Fruit fly (Drosophila melanogaster) whole organism, wandering third instar larva: Measurements from ENCODE around the gene asun.

Source experiments
- Abd-B ChIP-seq: fragments of >200 bp; optimal IDR thresholded peaks from 2 replicates; lab custom pipeline; 2017; ENCODE audit warnings: missing biosample characterization, missing genetic modification characterization
- CG32264 ChIP-seq: fragments of 200-800 bp; sonication (Bioruptor generic); optimal IDR thresholded peaks from 2 replicates; lab custom pipeline; 2016; ENCODE audit warnings: missing biosample characterization, missing genetic modification characterization
- CG9705 ChIP-seq: fragments of 200-800 bp; sonication (Bioruptor generic); optimal IDR thresholded peaks from 2 replicates; lab custom pipeline; 2018; ENCODE audit warnings: missing biosample characterization, mild to moderate bottlenecking, missing genetic modification characterization
- CrebA ChIP-seq: fragments of 200-800 bp; sonication (Bioruptor generic); optimal IDR thresholded peaks from 2 replicates; lab custom pipeline; 2016; ENCODE audit warnings: missing biosample characterization, mild to moderate bottlenecking, missing genetic modification characterization, borderline replicate concordance
- Dfd ChIP-seq: fragments of >200 bp; optimal IDR thresholded peaks from 2 replicates; lab custom pipeline; 2017; ENCODE audit warnings: missing biosample characterization, missing genetic modification characterization
- Dif ChIP-seq: fragments of 200-275, 200-300 bp; sonication (Bioruptor generic); optimal IDR thresholded peaks from 2 replicates; lab custom pipeline; 2018; ENCODE audit warnings: missing biosample characterization, missing genetic modification characterization; ENCODE audit not compliant: partially characterized antibody
- GATAd ChIP-seq: sonication (Bioruptor generic); optimal IDR thresholded peaks from 2 replicates; lab custom pipeline; 2016; ENCODE audit warnings: missing biosample characterization, missing genetic modification characterization
- HLH106 ChIP-seq: fragments of 200-800 bp; optimal IDR thresholded peaks from 3 replicates; lab custom pipeline; 2019; ENCODE audit warnings: missing biosample characterization, mild to moderate bottlenecking, missing genetic modification characterization, moderate library complexity
- Hnf4 ChIP-seq: fragments of 200-800 bp; sonication (Bioruptor generic); optimal IDR thresholded peaks from 2 replicates; lab custom pipeline; 2016; ENCODE audit warnings: missing biosample characterization, mild to moderate bottlenecking, missing genetic modification characterization
- Hr78 ChIP-seq: fragments of >200 bp; optimal IDR thresholded peaks from 2 replicates; lab custom pipeline; 2017; ENCODE audit warnings: missing biosample characterization, missing genetic modification characterization
- Hr83 ChIP-seq: fragments of 200-300 bp; sonication (Bioruptor generic); optimal IDR thresholded peaks from 2 replicates; lab custom pipeline; 2016; ENCODE audit warnings: missing biosample characterization, mild to moderate bottlenecking, missing genetic modification characterization, moderate library complexity; ENCODE audit not compliant: poor library complexity, severe bottlenecking
- Jra ChIP-seq: sonication (Bioruptor generic); optimal IDR thresholded peaks from 2 replicates; lab custom pipeline; 2016; ENCODE audit warnings: missing biosample characterization, missing genetic modification characterization
- Mio ChIP-seq: sonication (Bioruptor generic); optimal IDR thresholded peaks from 2 replicates; lab custom pipeline; 2016; ENCODE audit warnings: missing biosample characterization, missing genetic modification characterization
- Myc ChIP-seq: fragments of >200 bp; optimal IDR thresholded peaks from 2 replicates; lab custom pipeline; 2017
- N ChIP-seq: fragments of >200 bp; optimal IDR thresholded peaks from 2 replicates; lab custom pipeline; 2018; ENCODE audit warnings: missing biosample characterization, missing external identifiers, missing genetic modification characterization
- OdsH ChIP-seq: fragments of 200-800 bp; sonication (Bioruptor generic); optimal IDR thresholded peaks from 2 replicates; lab custom pipeline; 2016; ENCODE audit warnings: missing biosample characterization, mild to moderate bottlenecking, missing genetic modification characterization
- Rel ChIP-seq, 2 experiments: fragments of 200-800 bp; sonication (Bioruptor generic) in 1 of 2; optimal IDR thresholded peaks; 2 replicates in 1 of 2; 3 replicates in 1 of 2; lab custom pipeline; 2016 to 2019; ENCODE audit warnings: mild to moderate bottlenecking in 2 of 2, missing biosample characterization in 2 of 2, missing genetic modification characterization in 2 of 2, moderate library complexity in 1 of 2
- Sp1 ChIP-seq: fragments of 200-800 bp; sonication (Bioruptor generic); optimal IDR thresholded peaks from 3 replicates; lab custom pipeline; 2019; ENCODE audit warnings: missing biosample characterization, mild to moderate bottlenecking, missing genetic modification characterization, moderate library complexity
- br ChIP-seq: fragments of 200-800 bp; sonication (Bioruptor generic); optimal IDR thresholded peaks from 2 replicates; lab custom pipeline; 2016; ENCODE audit warnings: missing biosample characterization, missing genetic modification characterization
- brk ChIP-seq: fragments of 200-800 bp; sonication (Bioruptor generic); optimal IDR thresholded peaks from 2 replicates; lab custom pipeline; 2016; ENCODE audit warnings: missing biosample characterization, mild to moderate bottlenecking, missing genetic modification characterization
- dl ChIP-seq, 2 experiments: fragments of 175-275, 200-275 bp in 1 of 2; fragments of 200-275 bp in 1 of 2; sonication (Bioruptor generic); optimal IDR thresholded peaks; lab custom pipeline; 2018; ENCODE audit warnings: mild to moderate bottlenecking in 2 of 2, missing biosample characterization in 2 of 2, missing genetic modification characterization in 2 of 2, moderate library complexity in 2 of 2; ENCODE audit not compliant: partially characterized antibody in 2 of 2, insufficient read depth in 1 of 2
- dmrt93B ChIP-seq: fragments of 200-800 bp; sonication (Bioruptor generic); optimal IDR thresholded peaks from 2 replicates; lab custom pipeline; 2018; ENCODE audit warnings: missing biosample characterization, mild to moderate bottlenecking, missing genetic modification characterization
- dsf ChIP-seq: sonication (Bioruptor generic); optimal IDR thresholded peaks from 2 replicates; lab custom pipeline; 2016; ENCODE audit warnings: missing biosample characterization, missing genetic modification characterization, borderline replicate concordance
- ey ChIP-seq: fragments of 200-800 bp; sonication (Bioruptor generic); optimal IDR thresholded peaks from 2 replicates; lab custom pipeline; 2016; ENCODE audit warnings: missing biosample characterization, missing genetic modification characterization
- foxo ChIP-seq, 2 experiments: fragments of 200-800 bp; sonication (Bioruptor generic); optimal IDR thresholded peaks; 2 replicates in 1 of 2; 3 replicates in 1 of 2; lab custom pipeline; 2016 to 2017; ENCODE audit warnings: missing biosample characterization in 2 of 2, missing genetic modification characterization in 2 of 2
- fru ChIP-seq: fragments of 200-800 bp; sonication (Bioruptor generic); optimal IDR thresholded peaks from 3 replicates; lab custom pipeline; 2016; ENCODE audit warnings: missing biosample characterization, mild to moderate bottlenecking, missing genetic modification characterization
- jim ChIP-seq: fragments of 175-275, 200-325 bp; sonication (Bioruptor generic); optimal IDR thresholded peaks from 2 replicates; lab custom pipeline; 2016; ENCODE audit warnings: missing biosample characterization, mild to moderate bottlenecking, missing genetic modification characterization
- pan ChIP-seq: fragments of >200 bp; optimal IDR thresholded peaks from 2 replicates; lab custom pipeline; 2017
- psq ChIP-seq: fragments of 200-800 bp; sonication (Bioruptor generic); optimal IDR thresholded peaks from 3 replicates; lab custom pipeline; 2017; ENCODE audit warnings: missing biosample characterization, mild to moderate bottlenecking, missing genetic modification characterization, moderate library complexity
- rgr ChIP-seq: fragments of 200-800 bp; sonication (Bioruptor generic); optimal IDR thresholded peaks from 3 replicates; lab custom pipeline; 2016; ENCODE audit warnings: missing biosample characterization, mild to moderate bottlenecking, missing genetic modification characterization
- sage ChIP-seq: fragments of 200-800 bp; sonication (Bioruptor generic); optimal IDR thresholded peaks from 2 replicates; lab custom pipeline; 2016; ENCODE audit warnings: missing biosample characterization, mild to moderate bottlenecking, missing genetic modification characterization
- sv ChIP-seq: fragments of 200-800 bp; sonication (Bioruptor generic); optimal IDR thresholded peaks from 3 replicates; lab custom pipeline; 2016; ENCODE audit warnings: missing biosample characterization, missing genetic modification characterization
- tai ChIP-seq: sonication (Bioruptor generic); optimal IDR thresholded peaks from 2 replicates; lab custom pipeline; 2016; ENCODE audit warnings: missing biosample characterization, missing genetic modification characterization
- usp ChIP-seq: fragments of >200 bp; optimal IDR thresholded peaks from 2 replicates; lab custom pipeline; 2017; ENCODE audit warnings: missing biosample characterization, missing genetic modification characterization
- woc ChIP-seq: sonication (Bioruptor generic); optimal IDR thresholded peaks from 2 replicates; lab custom pipeline; 2016; ENCODE audit warnings: missing biosample characterization, mild to moderate bottlenecking, missing genetic modification characterization

asun gene

DNA sequence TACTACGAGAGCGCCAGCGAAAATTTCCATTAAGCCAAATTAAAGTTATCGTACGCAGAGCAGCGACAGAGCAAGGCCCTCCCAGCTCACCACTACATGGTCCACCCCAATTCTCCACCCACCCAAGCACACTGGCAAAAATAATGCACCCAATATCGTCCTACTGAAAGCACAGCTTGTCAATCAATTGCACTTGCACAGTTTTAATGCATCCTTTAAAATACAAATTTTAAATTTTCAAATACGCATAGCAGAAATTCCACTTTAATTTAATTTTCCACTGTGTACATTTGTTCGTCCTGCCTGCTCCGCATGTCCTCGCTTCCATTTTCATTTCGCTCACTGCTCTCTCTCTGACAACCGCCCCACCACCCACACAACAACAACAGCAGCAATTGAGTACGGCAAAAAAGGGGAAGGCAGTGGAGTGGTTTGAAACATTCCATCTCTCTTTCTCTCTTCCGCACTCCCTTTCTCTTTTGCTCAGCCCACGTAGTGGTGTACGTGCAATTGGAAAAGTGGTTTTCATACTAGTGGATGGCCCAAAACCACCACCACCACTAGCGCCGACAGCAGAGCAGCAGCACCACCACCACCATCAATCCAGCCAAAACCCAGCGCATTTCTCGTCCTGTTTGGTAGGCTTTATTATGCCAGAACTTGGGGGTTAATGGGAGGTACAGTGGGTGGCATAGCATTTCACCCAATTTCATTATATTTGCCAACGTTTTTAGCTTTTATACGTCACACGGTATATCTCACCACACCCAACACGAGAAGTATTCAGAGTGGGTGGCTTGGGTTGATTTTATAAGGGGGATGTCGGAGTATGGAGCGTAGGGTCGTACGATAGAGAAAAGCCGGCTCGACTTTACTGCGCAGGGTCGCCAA, 16.2 kb upstream of the asun start (continued):
- TF ChIP-seq Dfd (GFP tag; lab: Kevin White, UChicago), result no peak
- TF ChIP-seq Abd-B (GFP tag; lab: Kevin White, UChicago), result no peak
- TF ChIP-seq OdsH, result peak; percentile 30
- TF ChIP-seq jim (GFP tag; lab: Kevin White, UChicago), result no peak
- TF ChIP-seq Dif (GFP tag; lab: Kevin White, UChicago), result no peak
- TF ChIP-seq tai, result no peak
- no peak for TF ChIP-seq Hr78 (GFP tag; lab: Kevin White, UChicago)
- no peak for TF ChIP-seq Myc (lab: Kevin White, UChicago)

DNA sequence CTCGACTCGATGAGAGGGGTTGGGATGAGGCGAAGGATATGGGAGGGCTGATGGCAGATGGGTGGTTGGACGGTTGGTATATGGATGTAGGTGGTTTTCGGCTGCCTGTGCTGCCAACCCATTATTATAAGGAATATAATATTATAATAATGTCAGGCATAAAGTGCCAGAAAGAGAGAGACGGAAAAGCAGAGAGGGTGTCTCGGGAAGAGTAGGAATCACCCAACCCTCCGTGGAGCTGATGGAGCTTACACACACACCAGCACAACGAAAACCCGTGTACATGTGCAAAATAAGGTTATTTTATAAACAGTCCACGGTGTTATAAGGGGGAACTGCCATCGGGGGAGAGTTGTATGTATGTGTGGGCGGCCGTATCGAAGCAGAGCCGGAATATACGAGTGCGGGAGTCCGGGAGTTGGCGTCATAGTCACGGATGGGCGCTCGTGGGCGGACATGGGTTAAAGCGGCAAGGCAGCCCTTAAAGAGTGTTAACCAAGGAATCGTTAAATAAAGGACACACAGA, 15.5 kb upstream of the asun start:
- no peak for TF ChIP-seq GATAd (GFP tag; lab: Kevin White, UChicago)
- TF ChIP-seq N, result no peak
- TF ChIP-seq dsf (GFP tag; lab: Kevin White, UChicago), result no peak
- TF ChIP-seq Hnf4, result no peak
- no peak for TF ChIP-seq Dif (GFP tag; lab: Kevin White, UChicago)
- TF ChIP-seq brk (GFP tag; lab: Kevin White, UChicago), result no peak
- no peak for TF ChIP-seq HLH106
- no peak for TF ChIP-seq sage (GFP tag; lab: Kevin White, UChicago)
- no peak for TF ChIP-seq fru (GFP tag; lab: Kevin White, UChicago)
- no peak for TF ChIP-seq rgr (GFP tag; lab: Kevin White, UChicago)
- TF ChIP-seq Mio (GFP tag; lab: Kevin White, UChicago), result no peak
- TF ChIP-seq jim (GFP tag; lab: Kevin White, UChicago), result no peak

- TF ChIP-seq Rel (GFP tag; optimal IDR thresholded peaks at IDR 0.05; lab: Kevin White, UChicago) (no peak), Rel (tag; optimal IDR thresholded peaks at IDR 0.05; lab: Kevin White, UChicago) (peak; percentile 97), rgr (GFP tag; lab: Kevin White, UChicago) (peak; percentile 25), Dfd (GFP tag; lab: Kevin White, UChicago) (no peak), Dif (GFP tag; lab: Kevin White, UChicago) (peak; percentile 9), HLH106 (no peak), Mio (GFP tag; lab: Kevin White, UChicago) (no peak)
Measured at dm6 chr3R:16249510-16249828, 14.6 kb upstream of the asun start.

dm6 chr3R:16249829-16250814, 13.9 kb upstream of the asun start:
- TF ChIP-seq Myc (lab: Kevin White, UChicago), result no peak
- TF ChIP-seq dmrt93B, result no peak
- no peak for TF ChIP-seq N
- peak; percentile 69 for TF ChIP-seq CG32264
- TF ChIP-seq dl (GFP tag; optimal IDR thresholded peaks at IDR 0.05; lab: Kevin White, UChicago; ENCODE audit: insufficient read depth in 1 of 2, partially characterized antibody in 2 of 2), result peak; percentile 77 to 78
- peak; percentile 93 for TF ChIP-seq jim (GFP tag; lab: Kevin White, UChicago)
- TF ChIP-seq Rel (GFP tag; optimal IDR thresholded peaks at IDR 0.05; lab: Kevin White, UChicago), result peak; percentile 87
- peak; percentile 90 for TF ChIP-seq Rel (tag; optimal IDR thresholded peaks at IDR 0.05; lab: Kevin White, UChicago)
- peak; percentile 56 for TF ChIP-seq dsf (GFP tag; lab: Kevin White, UChicago)
- no peak for TF ChIP-seq sv (GFP tag; lab: Kevin White, UChicago)
- TF ChIP-seq HLH106, result peak; percentile 71
- peak; percentile 61 for TF ChIP-seq Sp1
- TF ChIP-seq rgr (GFP tag; lab: Kevin White, UChicago), result peak; percentile 83
- TF ChIP-seq Dfd (GFP tag; lab: Kevin White, UChicago), result no peak
- peak; percentile 85 for TF ChIP-seq Dif (GFP tag; lab: Kevin White, UChicago)
- TF ChIP-seq sage (GFP tag; lab: Kevin White, UChicago), result peak; percentile 57
- TF ChIP-seq fru (GFP tag; lab: Kevin White, UChicago), result peak; percentile 72
- peak; percentile 95 for TF ChIP-seq Hr83 (GFP tag; lab: Kevin White, UChicago)
- peak; percentile 89 for TF ChIP-seq woc (GFP tag; lab: Kevin White, UChicago)
- TF ChIP-seq Mio (GFP tag; lab: Kevin White, UChicago), result no peak
- peak; percentile 45 to 86 for TF ChIP-seq foxo (GFP tag; optimal IDR thresholded peaks at IDR 0.05; lab: Kevin White, UChicago)
- peak; percentile 77 for TF ChIP-seq ey (GFP tag; lab: Kevin White, UChicago)
- TF ChIP-seq CG9705 (GFP tag; lab: Kevin White, UChicago), result peak; percentile 29
- TF ChIP-seq Abd-B (GFP tag; lab: Kevin White, UChicago), result no peak
- no peak for TF ChIP-seq pan (lab: Kevin White, UChicago)
- TF ChIP-seq Jra (GFP tag; lab: Kevin White, UChicago), result peak; percentile 90
- TF ChIP-seq Hnf4, result peak; percentile 84
- TF ChIP-seq usp (GFP tag; lab: Kevin White, UChicago), result no peak
- TF ChIP-seq brk (GFP tag; lab: Kevin White, UChicago), result peak; percentile 78
- TF ChIP-seq br (GFP tag; lab: Kevin White, UChicago), result peak; percentile 59
- no peak for TF ChIP-seq Hr78 (GFP tag; lab: Kevin White, UChicago)
- TF ChIP-seq CrebA (GFP tag; lab: Kevin White, UChicago), result peak; percentile 95
- TF ChIP-seq OdsH, result peak; percentile 75
- peak; percentile 96 for TF ChIP-seq psq (GFP tag; lab: Kevin White, UChicago)
